Worm (Caenorhabditis elegans) whole organism, midembryonic: ENCODE results near the gene D1053.3.

Experiments used
- T22C8.4 ChIP-seq: fragments of 200-800 bp; sonication (Bioruptor generic); IDR thresholded peaks from 2 replicates; pipeline ENCODE4 v1.3.6; 2022; ENCODE audit warnings: missing genetic modification characterization, missing compliant biosample characterization
- cog-1 ChIP-seq: sonication (generic microtip); optimal IDR thresholded peaks from 2 replicates; lab custom pipeline; 2016; ENCODE audit warnings: missing genetic modification characterization, missing compliant biosample characterization
- flt-1 ChIP-seq: fragments of 200-800 bp; sonication (Bioruptor generic); IDR thresholded peaks from 2 replicates; pipeline ENCODE4 v1.3.6; 2022; ENCODE audit warnings: missing genetic modification characterization, missing compliant biosample characterization
- klf-2 ChIP-seq: fragments of 200-800 bp; sonication (Bioruptor generic); conservative IDR thresholded peaks from 2 replicates; pipeline ENCODE4 v1.3.6; 2022; ENCODE audit warnings: missing genetic modification reagents, missing genetic modification characterization, missing compliant biosample characterization
- med-1 ChIP-seq: sonication (generic microtip); optimal IDR thresholded peaks from 2 replicates; lab custom pipeline; 2017; ENCODE audit warnings: missing genetic modification characterization, mild to moderate bottlenecking, missing compliant biosample characterization, antibody characterized with exemption, missing genetic modification reagents; ENCODE audit not compliant: insufficient read depth
- ref-1 ChIP-seq: fragments of 200-800 bp; sonication (Bioruptor generic); conservative IDR thresholded peaks from 2 replicates; pipeline ENCODE4 v1.3.6; 2022; ENCODE audit warnings: missing genetic modification reagents, missing genetic modification characterization, missing compliant biosample characterization
- tab-1 ChIP-seq: fragments of 200-800 bp; sonication (Bioruptor generic); IDR thresholded peaks from 2 replicates; pipeline ENCODE4 v1.3.6; 2022; ENCODE audit warnings: missing genetic modification characterization, missing compliant biosample characterization
- ztf-23 ChIP-seq: fragments of 200-800 bp; sonication (Bioruptor generic); IDR thresholded peaks from 2 replicates; pipeline ENCODE4 v1.3.6; 2022; ENCODE audit warnings: missing genetic modification reagents, missing genetic modification characterization, missing compliant biosample characterization
- ztf-29 ChIP-seq: fragments of 200-800 bp; sonication (Bioruptor generic); IDR thresholded peaks from 2 replicates; pipeline ENCODE4 v1.3.6; 2022; ENCODE audit warnings: missing genetic modification reagents, missing genetic modification characterization, missing compliant biosample characterization

The D1053.3 gene

ce11 chrX:11743723-11744122, 6.8 kb upstream of the D1053.3 start:
- TF ChIP-seq med-1 (no peak), T22C8.4 (GFP tag; lab: Robert Waterston, UW) (no peak), flt-1 (GFP tag; lab: Robert Waterston, UW) (no peak), ztf-29 (GFP tag; lab: Robert Waterston, UW) (no peak), ref-1 (GFP tag; lab: Robert Waterston, UW) (no peak), tab-1 (GFP tag; lab: Robert Waterston, UW) (no peak)

DNA sequence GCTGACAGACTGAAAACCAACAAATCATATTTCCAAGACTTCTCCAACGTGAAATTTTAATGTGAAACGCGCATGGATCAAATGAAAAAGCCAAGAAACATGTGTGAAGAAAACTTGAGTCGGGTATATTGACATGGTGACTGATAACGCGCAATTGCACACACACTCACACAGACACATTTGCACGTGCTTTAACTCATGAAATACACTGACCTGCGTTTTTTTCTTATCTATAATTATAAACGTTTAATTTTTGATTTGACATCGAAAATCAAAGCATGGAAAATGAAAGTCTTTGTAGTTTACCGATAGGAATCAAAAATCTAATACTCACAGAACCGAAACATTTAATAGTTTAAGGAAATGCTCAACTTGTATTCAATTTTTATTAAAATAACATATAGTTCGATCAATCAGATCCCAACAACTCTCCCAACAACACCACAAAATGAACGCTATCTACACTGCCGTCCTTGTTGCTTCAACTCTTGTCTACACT, 1.7 kb upstream of the D1053.3 start, which contains the start of gene nspa-9:
Gene nspa-9 (plus strand): TSS at position 449 of the 499 bp plus-strand sequence.
- TF ChIP-seq ref-1 (GFP tag; lab: Robert Waterston, UW): no peak

DNA sequence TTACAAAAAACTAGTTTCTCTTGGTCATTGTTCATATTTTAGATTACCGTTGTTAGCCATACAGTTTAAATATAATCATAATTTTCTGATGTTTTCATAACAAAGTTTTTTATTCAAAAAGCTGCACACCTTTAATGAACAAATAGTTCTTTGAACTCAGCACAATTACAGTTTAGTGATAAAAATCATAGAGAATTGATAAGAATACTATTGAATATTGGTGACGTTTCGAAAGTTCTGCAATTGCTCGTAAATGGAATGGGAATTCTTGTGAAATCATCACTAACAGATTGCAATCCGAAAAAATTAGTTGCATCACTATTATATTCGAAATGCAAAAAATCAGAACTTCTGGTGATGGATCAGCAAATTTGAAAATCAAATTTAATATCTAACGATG, 2.8 kb downstream of the D1053.3 start:
- TF ChIP-seq T22C8.4 (GFP tag; lab: Robert Waterston, UW) (no peak), ztf-29 (GFP tag; lab: Robert Waterston, UW) (no peak), ztf-23 (GFP tag; lab: Robert Waterston, UW) (no peak), ref-1 (GFP tag; lab: Robert Waterston, UW) (no peak), tab-1 (GFP tag; lab: Robert Waterston, UW) (no peak), med-1 (no peak), cog-1 (no peak), klf-2 (no peak), flt-1 (GFP tag; lab: Robert Waterston, UW) (no peak)

DNA sequence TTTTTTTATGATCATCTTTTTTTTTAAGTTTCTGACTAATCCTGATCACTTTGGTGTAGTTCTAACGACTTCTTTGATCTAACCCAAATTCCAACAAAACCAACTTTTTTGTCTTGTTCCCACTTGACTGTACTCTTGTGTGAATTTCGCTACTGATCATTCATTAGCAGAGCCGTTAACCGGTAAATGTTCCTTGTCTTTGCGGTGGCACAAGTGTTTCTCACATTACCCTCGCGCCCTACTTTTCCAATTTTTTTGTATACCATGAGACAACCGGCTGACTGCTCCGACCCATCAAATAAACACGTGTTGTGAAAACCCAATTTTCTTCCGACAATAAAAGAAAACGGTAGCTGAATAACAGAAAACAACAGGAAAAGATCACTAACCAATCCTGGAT, 4.2 kb downstream of the D1053.3 start:
- TF ChIP-seq flt-1 (GFP tag; lab: Robert Waterston, UW): no peak
- no peak for TF ChIP-seq klf-2
- no peak for TF ChIP-seq ztf-23 (GFP tag; lab: Robert Waterston, UW)
- TF ChIP-seq tab-1 (GFP tag; lab: Robert Waterston, UW): no peak
- no peak for TF ChIP-seq ztf-29 (GFP tag; lab: Robert Waterston, UW)
- TF ChIP-seq ref-1 (GFP tag; lab: Robert Waterston, UW): no peak
- no peak for TF ChIP-seq T22C8.4 (GFP tag; lab: Robert Waterston, UW)
- no peak for TF ChIP-seq cog-1
- TF ChIP-seq med-1: no peak

DNA sequence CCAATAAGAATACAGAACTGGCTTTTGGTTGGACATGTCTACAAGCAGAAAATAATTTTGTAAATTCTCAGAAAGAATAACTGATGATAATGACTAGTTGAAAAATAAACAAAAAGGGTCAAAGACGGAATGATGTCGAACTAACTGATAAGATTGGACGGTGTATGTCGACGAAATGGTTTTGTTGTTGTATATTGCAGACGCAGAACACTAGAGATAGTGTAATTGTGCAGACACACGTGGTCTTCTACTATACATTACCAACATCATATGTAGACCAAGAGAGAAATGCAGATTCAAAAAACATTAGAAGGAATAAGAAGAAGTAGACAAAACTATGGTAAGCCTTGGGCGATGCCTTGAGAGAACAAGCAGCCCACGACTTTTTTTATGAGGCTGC, 9.2 kb downstream of the D1053.3 start, which contains the start of the genes gst-42 and D1053.2:
Gene gst-42 (minus strand): TSS at position 176 of the 400 bp plus-strand sequence.
Gene D1053.2 (plus strand): TSS at position 391 of the 400 bp plus-strand sequence.
- TF ChIP-seq ztf-29 (GFP tag; lab: Robert Waterston, UW): no peak

ce11 chrX:11726450-11726849, 10.5 kb downstream of the D1053.3 start:
- no peak for TF ChIP-seq ztf-23 (GFP tag; lab: Robert Waterston, UW)
- no peak for TF ChIP-seq klf-2
- no peak for TF ChIP-seq tab-1 (GFP tag; lab: Robert Waterston, UW)
- no peak for TF ChIP-seq ztf-29 (GFP tag; lab: Robert Waterston, UW)
- no peak for TF ChIP-seq cog-1
- TF ChIP-seq med-1: no peak
- no peak for TF ChIP-seq T22C8.4 (GFP tag; lab: Robert Waterston, UW)
- TF ChIP-seq ref-1 (GFP tag; lab: Robert Waterston, UW): no peak
- TF ChIP-seq flt-1 (GFP tag; lab: Robert Waterston, UW): no peak

ce11 chrX:11725646-11726045, 11.3 kb downstream of the D1053.3 start:
- TF ChIP-seq cog-1: no peak
- TF ChIP-seq flt-1 (GFP tag; lab: Robert Waterston, UW): no peak
- no peak for TF ChIP-seq T22C8.4 (GFP tag; lab: Robert Waterston, UW)
- TF ChIP-seq ztf-23 (GFP tag; lab: Robert Waterston, UW): no peak
- no peak for TF ChIP-seq klf-2
- no peak for TF ChIP-seq med-1
- TF ChIP-seq tab-1 (GFP tag; lab: Robert Waterston, UW): no peak
- no peak for TF ChIP-seq ref-1 (GFP tag; lab: Robert Waterston, UW)
- no peak for TF ChIP-seq ztf-29 (GFP tag; lab: Robert Waterston, UW)

DNA sequence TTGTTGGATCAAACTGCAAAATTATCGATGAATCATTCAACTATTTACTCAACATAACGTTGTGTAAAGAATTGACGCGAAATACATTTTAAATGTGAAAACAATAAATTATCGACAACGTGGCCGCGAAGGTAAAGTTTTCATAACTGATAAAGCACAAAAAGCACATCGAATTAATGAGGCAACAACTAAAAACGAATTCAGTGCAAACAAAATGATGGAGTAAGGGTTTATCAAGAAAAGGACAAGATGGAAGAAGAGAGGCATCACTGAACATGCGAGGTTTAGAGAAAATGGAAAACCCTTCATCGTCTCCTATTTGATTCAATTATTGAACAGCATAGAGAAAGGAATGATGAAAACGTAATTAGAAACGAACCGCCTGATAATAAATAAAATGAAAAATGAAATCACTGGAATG, 13.2 kb downstream of the D1053.3 start, which contains the start of gene D1053.4:
Gene D1053.4 (minus strand): TSS at position 20 of the 421 bp plus-strand sequence.
- TF ChIP-seq ref-1 (GFP tag; lab: Robert Waterston, UW): no peak
- no peak for TF ChIP-seq tab-1 (GFP tag; lab: Robert Waterston, UW)
- TF ChIP-seq flt-1 (GFP tag; lab: Robert Waterston, UW): no peak
- TF ChIP-seq ztf-23 (GFP tag; lab: Robert Waterston, UW): no peak
- no peak for TF ChIP-seq klf-2
- no peak for TF ChIP-seq ztf-29 (GFP tag; lab: Robert Waterston, UW)
- no peak for TF ChIP-seq med-1
- no peak for TF ChIP-seq T22C8.4 (GFP tag; lab: Robert Waterston, UW)
- no peak for TF ChIP-seq cog-1

DNA sequence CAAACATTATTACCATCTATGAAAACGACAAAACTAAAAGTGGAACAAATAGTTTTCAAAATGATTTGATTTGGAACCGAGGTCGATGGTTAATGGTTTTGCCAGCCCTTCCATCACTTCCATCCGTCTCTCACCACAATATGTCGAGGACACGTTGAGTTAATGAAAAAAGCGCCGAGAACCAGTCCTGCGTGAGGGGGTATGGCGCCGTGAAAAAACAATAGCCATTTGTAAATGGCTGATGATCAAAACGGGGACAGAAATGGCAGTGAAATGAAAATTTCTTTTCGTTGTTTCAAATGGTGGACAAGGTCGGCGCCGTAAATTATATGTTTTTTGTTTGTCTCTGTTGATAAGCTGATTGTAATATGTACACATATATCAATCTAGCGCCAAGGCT, 16.9 kb downstream of the D1053.3 start:
- TF ChIP-seq ref-1 (GFP tag; lab: Robert Waterston, UW) (no peak), flt-1 (GFP tag; lab: Robert Waterston, UW) (no peak), tab-1 (GFP tag; lab: Robert Waterston, UW) (no peak), cog-1 (no peak), T22C8.4 (GFP tag; lab: Robert Waterston, UW) (no peak), klf-2 (no peak), ztf-23 (GFP tag; lab: Robert Waterston, UW) (no peak), med-1 (no peak), ztf-29 (GFP tag; lab: Robert Waterston, UW) (no peak)

DNA sequence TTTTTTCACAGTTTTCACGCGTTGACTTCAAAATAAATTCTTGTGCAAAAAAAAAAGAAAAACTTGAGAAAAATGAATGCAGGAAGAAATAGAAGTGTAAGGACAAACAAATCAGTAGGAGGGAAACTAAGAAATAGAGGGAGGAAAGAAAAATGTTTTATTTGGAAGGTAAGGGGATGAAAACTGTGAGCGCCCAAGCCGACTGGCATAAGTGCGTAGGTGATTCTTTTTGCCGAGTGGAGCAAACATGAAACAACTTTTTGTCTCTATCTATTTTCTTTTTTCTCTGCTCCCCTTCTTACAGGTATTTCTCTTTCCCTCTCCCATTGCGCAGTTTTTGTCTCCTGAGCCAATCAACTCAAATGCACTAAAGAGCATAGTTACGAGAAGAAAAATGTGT, 18.2 kb downstream of the D1053.3 start:
- TF ChIP-seq ztf-29 (GFP tag; lab: Robert Waterston, UW) (no peak), ref-1 (GFP tag; lab: Robert Waterston, UW) (no peak), ztf-23 (GFP tag; lab: Robert Waterston, UW) (no peak), flt-1 (GFP tag; lab: Robert Waterston, UW) (no peak), klf-2 (no peak), med-1 (no peak), cog-1 (no peak), tab-1 (GFP tag; lab: Robert Waterston, UW) (no peak), T22C8.4 (GFP tag; lab: Robert Waterston, UW) (no peak)
